Fruit fly (Drosophila melanogaster) whole organism, embryonic: Measurements from ENCODE around the gene Root.

ENCODE experiments used
- Aef1 ChIP-seq: fragments of 200-800 bp; sonication (Bioruptor generic); IDR thresholded peaks from 3 replicates; pipeline ENCODE4 v1.3.6; 2022; ENCODE audit warnings: missing biosample characterization, missing genetic modification characterization
- CG10209 ChIP-seq: fragments of 200-800 bp; sonication (Bioruptor generic); optimal IDR thresholded peaks from 3 replicates; lab custom pipeline; 2017; ENCODE audit warnings: missing biosample characterization, mild to moderate bottlenecking, missing genetic modification characterization, missing genetic modification reagents
- CG10543 ChIP-seq: fragments of 200-800 bp; sonication (Bioruptor generic); optimal IDR thresholded peaks from 3 replicates; lab custom pipeline; 2017; ENCODE audit warnings: missing biosample characterization, mild to moderate bottlenecking, missing genetic modification characterization, moderate library complexity
- CG11247 ChIP-seq: fragments of 200-800 bp; sonication (Bioruptor generic); IDR thresholded peaks from 2 replicates; pipeline ENCODE4 v1.3.6; 2022; ENCODE audit warnings: missing biosample characterization, missing genetic modification characterization
- CG11504 ChIP-seq: fragments of 200-800 bp; sonication (Bioruptor generic); optimal IDR thresholded peaks from 3 replicates; lab custom pipeline; 2019; ENCODE audit warnings: missing biosample characterization, mild to moderate bottlenecking, missing genetic modification characterization, moderate library complexity
- CG11560 ChIP-seq: fragments of 200-800 bp; sonication (Bioruptor generic); IDR thresholded peaks from 3 replicates; pipeline ENCODE4 v1.3.6; 2022; ENCODE audit warnings: missing biosample characterization, missing genetic modification characterization
- CG11695 ChIP-seq: fragments of 200-800 bp; sonication (Bioruptor generic); IDR thresholded peaks from 3 replicates; pipeline ENCODE4 v1.3.6; 2022; ENCODE audit warnings: missing biosample characterization, missing genetic modification characterization
- CG12659 ChIP-seq: fragments of 200-800 bp; sonication (Bioruptor generic); optimal IDR thresholded peaks from 3 replicates; lab custom pipeline; 2017; ENCODE audit warnings: mild to moderate bottlenecking, missing biosample characterization, missing genetic modification reagents, missing genetic modification characterization
- CG14667 ChIP-seq: fragments of 200-800 bp; sonication (Bioruptor generic); IDR thresholded peaks from 2 replicates; pipeline ENCODE4 v1.3.6; 2022; ENCODE audit warnings: missing biosample characterization, missing genetic modification characterization
- CG18011 ChIP-seq: fragments of 200-800 bp; sonication (Bioruptor generic); optimal IDR thresholded peaks from 2 replicates; lab custom pipeline; 2017; ENCODE audit warnings: missing biosample characterization, missing genetic modification characterization, mild to moderate bottlenecking, moderate library complexity, missing genotype
- CG1832 ChIP-seq: fragments of 200-800 bp; sonication (Bioruptor generic); optimal IDR thresholded peaks from 2 replicates; lab custom pipeline; 2017; ENCODE audit warnings: missing biosample characterization, mild to moderate bottlenecking, missing genetic modification characterization, inconsistent platforms
- CG34224 ChIP-seq: fragments of 200-800 bp; sonication (Bioruptor generic); IDR thresholded peaks from 3 replicates; pipeline ENCODE4 v1.3.6; 2022; ENCODE audit warnings: missing biosample characterization, missing genetic modification characterization; ENCODE audit not compliant: partially characterized antibody
- CG4404 ChIP-seq: fragments of 200-800 bp; sonication (Bioruptor generic); IDR thresholded peaks from 2 replicates; pipeline ENCODE4 v1.3.6; 2022; ENCODE audit warnings: missing biosample characterization, missing genetic modification characterization
- CG5953 ChIP-seq: fragments of 200-800 bp; sonication (Bioruptor generic); IDR thresholded peaks from 2 replicates; pipeline ENCODE4 v1.3.6; 2022; ENCODE audit warnings: missing biosample characterization, missing genetic modification characterization
- CG6654 ChIP-seq: fragments of 200-800 bp; sonication (Bioruptor generic); optimal IDR thresholded peaks from 2 replicates; lab custom pipeline; 2017; ENCODE audit warnings: missing biosample characterization, mild to moderate bottlenecking, missing genetic modification characterization
- CG6854 ChIP-seq: fragments of 200-800 bp; sonication (Bioruptor generic); optimal IDR thresholded peaks from 3 replicates; lab custom pipeline; 2017; ENCODE audit warnings: missing biosample characterization, mild to moderate bottlenecking, missing genetic modification characterization
- CG7839 ChIP-seq: fragments of 200-800 bp; sonication (Bioruptor generic); optimal IDR thresholded peaks from 3 replicates; lab custom pipeline; 2018; ENCODE audit warnings: missing biosample characterization, mild to moderate bottlenecking, missing genetic modification characterization, moderate library complexity
- Deaf1 ChIP-seq: fragments of 200-800 bp; optimal IDR thresholded peaks from 3 replicates; lab custom pipeline; 2019; ENCODE audit warnings: missing biosample characterization, mild to moderate bottlenecking, missing genetic modification characterization, moderate library complexity
- Dip2 ChIP-seq: fragments of 200-800 bp; sonication (Bioruptor generic); IDR thresholded peaks from 2 replicates; pipeline ENCODE4 v1.3.6; 2022; ENCODE audit warnings: missing biosample characterization, missing genetic modification characterization
- Ets65A ChIP-seq: fragments of 200-800 bp; sonication (Bioruptor generic); peaks from one replicate; lab custom pipeline; 2016; ENCODE audit warnings: missing biosample characterization, missing genetic modification characterization
- Jarid2 ChIP-seq: fragments of 200-800 bp; sonication (Bioruptor generic); optimal IDR thresholded peaks from 3 replicates; lab custom pipeline; 2017; ENCODE audit warnings: mild to moderate bottlenecking, missing biosample characterization, missing genetic modification reagents, missing genetic modification characterization
- Lpt ChIP-seq: fragments of >200 bp; optimal IDR thresholded peaks from 2 replicates; lab custom pipeline; 2018; ENCODE audit warnings: missing biosample characterization, missing genetic modification characterization
- MBD-R2 ChIP-seq: fragments of 200-800 bp; sonication (Bioruptor generic); IDR thresholded peaks from 2 replicates; pipeline ENCODE4 v1.3.6; 2022; ENCODE audit warnings: missing biosample characterization, missing genetic modification characterization
- Myb ChIP-seq: fragments of 200-800 bp; sonication (Bioruptor generic); optimal IDR thresholded peaks from 2 replicates; lab custom pipeline; 2016; ENCODE audit warnings: missing biosample characterization, missing genetic modification characterization
- Nf-YB ChIP-seq: fragments of 200-800 bp; sonication (Bioruptor generic); optimal IDR thresholded peaks from 3 replicates; lab custom pipeline; 2019; ENCODE audit warnings: missing biosample characterization, mild to moderate bottlenecking, missing genetic modification characterization, moderate library complexity
- Oli ChIP-seq: fragments of 200-800 bp; sonication (Bioruptor generic); optimal IDR thresholded peaks from 2 replicates; lab custom pipeline; 2018; ENCODE audit warnings: missing biosample characterization, mild to moderate bottlenecking, missing genetic modification characterization, moderate library complexity
- Sox100B ChIP-seq: fragments of 200-800 bp; sonication (Bioruptor generic); optimal IDR thresholded peaks from 3 replicates; lab custom pipeline; 2018; ENCODE audit warnings: missing biosample characterization, mild to moderate bottlenecking, missing genetic modification characterization
- Sox102F ChIP-seq: fragments of 200-800 bp; sonication (Bioruptor generic); optimal IDR thresholded peaks from 2 replicates; lab custom pipeline; 2018; ENCODE audit warnings: missing biosample characterization, mild to moderate bottlenecking, missing genetic modification characterization, moderate library complexity
- Sry-δ ChIP-seq: fragments of 200-800 bp; sonication (Bioruptor generic); optimal IDR thresholded peaks from 2 replicates; lab custom pipeline; 2016; ENCODE audit warnings: missing biosample characterization, missing genetic modification characterization
- Ssrp ChIP-seq: fragments of 200-800 bp; sonication (Bioruptor generic); optimal IDR thresholded peaks from 2 replicates; lab custom pipeline; 2018; ENCODE audit warnings: missing biosample characterization, mild to moderate bottlenecking, missing genetic modification characterization, moderate library complexity
- al ChIP-seq: fragments of 200-800 bp; sonication (Bioruptor generic); IDR thresholded peaks from 2 replicates; pipeline ENCODE4 v1.3.6; 2022; ENCODE audit warnings: missing biosample characterization, missing genetic modification characterization
- ash1 ChIP-seq: fragments of 200-800 bp; sonication (Bioruptor generic); optimal IDR thresholded peaks from 2 replicates; lab custom pipeline; 2018; ENCODE audit warnings: missing biosample characterization, mild to moderate bottlenecking, missing genetic modification characterization
- btn ChIP-seq: fragments of 200-800 bp; sonication (Bioruptor generic); optimal IDR thresholded peaks from 2 replicates; lab custom pipeline; 2016; ENCODE audit warnings: missing biosample characterization, missing genetic modification characterization
- da ChIP-seq: fragments of 200-800 bp; sonication (Bioruptor generic); optimal IDR thresholded peaks from 2 replicates; lab custom pipeline; 2016; ENCODE audit warnings: missing biosample characterization, missing genetic modification characterization
- disco-r ChIP-seq: fragments of 200-800 bp; sonication (Bioruptor generic); optimal IDR thresholded peaks from 2 replicates; lab custom pipeline; 2016; ENCODE audit warnings: missing biosample characterization, missing genetic modification characterization
- esg ChIP-seq: fragments of 200-800 bp; sonication (Bioruptor generic); conservative IDR thresholded peaks from 2 replicates; pipeline ENCODE4 v1.3.6; 2022; ENCODE audit warnings: missing biosample characterization, missing genetic modification characterization
- ewg ChIP-seq: fragments of 200-800 bp; sonication (Bioruptor generic); optimal IDR thresholded peaks from 3 replicates; lab custom pipeline; 2017; ENCODE audit warnings: mild to moderate bottlenecking, missing biosample characterization, missing genetic modification reagents, missing genetic modification characterization
- fru ChIP-seq: fragments of >200 bp; optimal IDR thresholded peaks from 2 replicates; lab custom pipeline; 2017
- gcm ChIP-seq: fragments of 200-800 bp; sonication (Bioruptor generic); optimal IDR thresholded peaks from 2 replicates; lab custom pipeline; 2019; ENCODE audit warnings: missing biosample characterization, mild to moderate bottlenecking, missing genetic modification characterization, moderate library complexity
- gem ChIP-seq: fragments of 200-800 bp; sonication (Bioruptor generic); optimal IDR thresholded peaks from 2 replicates; lab custom pipeline; 2019; ENCODE audit warnings: missing biosample characterization, mild to moderate bottlenecking, missing genetic modification characterization, moderate library complexity
- her ChIP-seq: fragments of 200-800 bp; sonication (Bioruptor generic); optimal IDR thresholded peaks from 2 replicates; lab custom pipeline; 2016; ENCODE audit warnings: missing biosample characterization, missing genetic modification characterization
- inv ChIP-seq: fragments of 200-800 bp; sonication (Bioruptor generic); IDR thresholded peaks from 2 replicates; pipeline ENCODE4 v1.3.6; 2022; ENCODE audit warnings: missing biosample characterization, missing genetic modification characterization; ENCODE audit not compliant: partially characterized antibody
- kni ChIP-seq: fragments of 200-800 bp; sonication (Bioruptor generic); optimal IDR thresholded peaks from 3 replicates; lab custom pipeline; 2017; ENCODE audit warnings: mild to moderate bottlenecking, missing biosample characterization, missing genetic modification reagents, missing genetic modification characterization
- lab ChIP-seq: fragments of 200-800 bp; sonication (Bioruptor generic); optimal IDR thresholded peaks from 3 replicates; lab custom pipeline; 2017; ENCODE audit warnings: missing biosample characterization, missing genetic modification characterization, mild to moderate bottlenecking, moderate library complexity, missing genetic modification reagents
- lilli ChIP-seq: fragments of 200-800 bp; sonication (Bioruptor generic); optimal IDR thresholded peaks from 3 replicates; lab custom pipeline; 2016; ENCODE audit warnings: missing biosample characterization, missing genetic modification characterization
- lov ChIP-seq, 2 experiments: fragments of 200-800 bp in 1 of 2; fragments of >200 bp in 1 of 2; sonication (Bioruptor generic) in 1 of 2; IDR thresholded peaks in 1 of 2; optimal IDR thresholded peaks in 1 of 2; 2 replicates in 1 of 2; 3 replicates in 1 of 2; pipeline versions ENCODE4 v1.3.6 to Lab custom; 2017 to 2022; ENCODE audit warnings: missing biosample characterization in 1 of 2, missing genetic modification characterization in 1 of 2
- repo ChIP-seq: fragments of 200-800 bp; sonication (Bioruptor generic); optimal IDR thresholded peaks from 2 replicates; lab custom pipeline; 2016; ENCODE audit warnings: missing biosample characterization, missing genetic modification characterization
- sens ChIP-seq: fragments of 200-800 bp; sonication (Bioruptor generic); peaks from one replicate; lab custom pipeline; 2016; ENCODE audit warnings: missing biosample characterization, missing genetic modification characterization
- slou ChIP-seq: fragments of 200-800 bp; sonication (Bioruptor generic); optimal IDR thresholded peaks from 3 replicates; lab custom pipeline; 2016; ENCODE audit warnings: missing biosample characterization, missing genetic modification characterization
- vfl ChIP-seq: fragments of 200-800 bp; sonication (Bioruptor generic); optimal IDR thresholded peaks from 2 replicates; lab custom pipeline; 2016; ENCODE audit warnings: missing biosample characterization, missing genetic modification characterization
- zen ChIP-seq: fragments of 200-800 bp; sonication (Bioruptor generic); optimal IDR thresholded peaks from 3 replicates; lab custom pipeline; 2018; ENCODE audit warnings: missing biosample characterization, mild to moderate bottlenecking, missing genetic modification characterization, moderate library complexity
- zfh2 ChIP-seq: fragments of 200-800 bp; sonication (Bioruptor generic); optimal IDR thresholded peaks from 2 replicates; lab custom pipeline; 2016; ENCODE audit warnings: missing biosample characterization, missing genetic modification characterization

Root gene

dm6 chr3R:24148838-24149237 is 35.8 kb downstream of the Root start, which contains the start of gene Slimp (continued):
- TF ChIP-seq her (no peak), zen (no peak), CG18011 (GFP tag; lab: Kevin White, UChicago) (no peak), sens (GFP tag; lab: Kevin White, UChicago) (peak; percentile 82), da (GFP tag; lab: Kevin White, UChicago) (no peak), al (no peak), gem (peak; percentile 49), slou (GFP tag; lab: Kevin White, UChicago) (no peak), lov (optimal IDR thresholded peaks at IDR 0.05; lab: Kevin White, UChicago) (no peak), lov (GFP tag; IDR thresholded peaks at IDR 0.05; lab: Robert Waterston, UW) (no peak), gcm (GFP tag; lab: Kevin White, UChicago) (no peak), zfh2 (no peak), repo (GFP tag; lab: Kevin White, UChicago) (no peak), Dip2 (GFP tag; lab: Robert Waterston, UW) (no peak), MBD-R2 (GFP tag; lab: Robert Waterston, UW) (peak; percentile 95), CG34224 (no peak), CG6854 (GFP tag; lab: Kevin White, UChicago) (no peak), CG11247 (GFP tag; lab: Robert Waterston, UW) (no peak), btn (GFP tag; lab: Kevin White, UChicago) (no peak), ewg (GFP tag; lab: Kevin White, UChicago) (no peak), lilli (GFP tag; lab: Kevin White, UChicago) (peak; percentile 25), Sry-δ (GFP tag; lab: Kevin White, UChicago) (no peak), Oli (tag; lab: Kevin White, UChicago) (no peak), CG11560 (tag; lab: Robert Waterston, UW) (no peak; the same call in 2 of the 3 replicates), inv (GFP tag; lab: Robert Waterston, UW) (no peak), CG11695 (GFP tag; lab: Robert Waterston, UW) (0 out of 3 replicates have a peak, but pooled peaks have one; percentile 20), Myb (no peak), esg (no peak), ash1 (GFP tag; lab: Kevin White, UChicago) (no peak), CG7839 (peak; percentile 6), vfl (GFP tag; lab: Kevin White, UChicago) (no peak), CG11504 (tag; lab: Kevin White, UChicago) (peak; percentile 33), Ets65A (peak; percentile 78), Sox102F (GFP tag; lab: Kevin White, UChicago) (no peak), Lpt (GFP tag; lab: Kevin White, UChicago) (no peak), Ssrp (tag; lab: Kevin White, UChicago) (no peak), CG6654 (GFP tag; lab: Kevin White, UChicago) (no peak), Nf-YB (no peak), CG10209 (GFP tag; lab: Kevin White, UChicago) (no peak), Sox100B (GFP tag; lab: Kevin White, UChicago) (no peak), Jarid2 (GFP tag; lab: Kevin White, UChicago) (no peak), fru (no peak), CG12659 (peak; percentile 14), CG1832 (GFP tag; lab: Kevin White, UChicago) (no peak), Deaf1 (no peak), kni (no peak), CG14667 (GFP tag; lab: Robert Waterston, UW) (no peak), CG4404 (GFP tag; lab: Robert Waterston, UW) (no peak), CG10543 (GFP tag; lab: Kevin White, UChicago) (no peak), disco-r (GFP tag; lab: Kevin White, UChicago) (no peak), Aef1 (GFP tag; lab: Robert Waterston, UW) (no peak), CG5953 (no peak), lab (GFP tag; lab: Kevin White, UChicago) (peak; percentile 32)
